Worm (Caenorhabditis elegans) whole organism, L1 larva: Measurements from ENCODE around the gene T21E8.5.

Experiments
- F16B12.6 ChIP-seq: fragments of 150-350 bp; optimal IDR thresholded peaks from 2 replicates; lab custom pipeline; 2014; ENCODE audit warnings: missing biosample characterization, missing genetic modification characterization
- Y116A8C.19 ChIP-seq: sonication (generic microtip); optimal IDR thresholded peaks from 2 replicates; lab custom pipeline; 2016; ENCODE audit warnings: missing compliant biosample characterization, missing genetic modification characterization, borderline replicate concordance
- ama-1 ChIP-seq: fragments of 150-350 bp; optimal IDR thresholded peaks from 2 replicates; lab custom pipeline; 2014
- ceh-63 ChIP-seq: fragments of 200-800 bp; sonication (Bioruptor generic); optimal IDR thresholded peaks from 2 replicates; lab custom pipeline; 2018; ENCODE audit warnings: mild to moderate bottlenecking, missing genetic modification characterization, missing compliant biosample characterization
- ceh-88 ChIP-seq: fragments of 200-800 bp; sonication (Bioruptor generic); IDR thresholded peaks from 2 replicates; pipeline ENCODE4 v1.3.6; 2022; ENCODE audit warnings: missing genetic modification characterization, missing compliant biosample characterization
- ces-1 ChIP-seq: fragments of 150-350 bp; optimal IDR thresholded peaks from 2 replicates; lab custom pipeline; 2014; ENCODE audit warnings: missing biosample characterization, missing genetic modification reagents, missing genetic modification characterization
- dpl-1 ChIP-seq, 3 experiments: fragments of 150-350 bp in 2 of 3; sonication (generic microtip) in 1 of 3; optimal IDR thresholded peaks; 2 replicates each; lab custom pipeline; 2014 to 2017; ENCODE audit warnings: missing biosample characterization in 3 of 3, missing genetic modification characterization in 3 of 3, missing genetic modification reagents in 3 of 3
- dsc-1 ChIP-seq: sonication (generic microtip); optimal IDR thresholded peaks from 2 replicates; lab custom pipeline; 2016; ENCODE audit warnings: mild to moderate bottlenecking, missing genetic modification characterization, missing compliant biosample characterization
- efl-1 ChIP-seq, 4 experiments: fragments of 150-350 bp; optimal IDR thresholded peaks in 3 of 4; peaks in 1 of 4; 1 replicate in 1 of 4; 2 replicates in 3 of 4; lab custom pipeline; 2014; ENCODE audit warnings: missing biosample characterization in 2 of 4, missing genetic modification characterization in 2 of 4, missing genetic modification reagents in 2 of 4
- egl-13 ChIP-seq: sonication (generic microtip); optimal IDR thresholded peaks from 2 replicates; lab custom pipeline; 2016; ENCODE audit warnings: missing genotype, missing genetic modification reagents, missing genetic modification characterization, missing compliant biosample characterization
- elt-2 ChIP-seq: sonication (generic microtip); optimal IDR thresholded peaks from 2 replicates; lab custom pipeline; 2016; ENCODE audit warnings: missing genetic modification characterization, mild to moderate bottlenecking, inconsistent platforms, missing compliant biosample characterization, missing genetic modification reagents
- elt-3 ChIP-seq, 6 experiments: fragments of 150-350 bp in 1 of 6; sonication (generic microtip); optimal IDR thresholded peaks; 2 replicates each; lab custom pipeline; 2017 to 2018; ENCODE audit warnings: missing biosample characterization in 6 of 6, missing genetic modification characterization in 6 of 6, inconsistent platforms in 1 of 6
- ets-5 ChIP-seq: fragments of 200-800 bp; sonication (Bioruptor generic); IDR thresholded peaks from 2 replicates; pipeline ENCODE4 v1.3.6; 2022; ENCODE audit warnings: missing genetic modification characterization, missing compliant biosample characterization
- fos-1 ChIP-seq: fragments of 150-350 bp; optimal IDR thresholded peaks from 2 replicates; lab custom pipeline; 2014; ENCODE audit warnings: missing biosample characterization, missing genetic modification characterization
- grh-1 ChIP-seq: fragments of 200-800 bp; sonication (Bioruptor generic); IDR thresholded peaks from 2 replicates; pipeline ENCODE4 v1.3.6; 2022; ENCODE audit warnings: missing genetic modification reagents, missing genetic modification characterization, missing compliant biosample characterization
- hlh-17 ChIP-seq: fragments of 200-800 bp; sonication (Bioruptor generic); optimal IDR thresholded peaks from 2 replicates; lab custom pipeline; 2018; ENCODE audit warnings: missing genetic modification characterization, mild to moderate bottlenecking, missing compliant biosample characterization, moderate library complexity, borderline replicate concordance
- irx-1 ChIP-seq: sonication (generic microtip); optimal IDR thresholded peaks from 2 replicates; lab custom pipeline; 2016; ENCODE audit warnings: missing genetic modification characterization, missing compliant biosample characterization
- jun-1 ChIP-seq: fragments of 150-350 bp; optimal IDR thresholded peaks from 2 replicates; lab custom pipeline; 2014; ENCODE audit warnings: missing biosample characterization, missing genetic modification reagents, missing genetic modification characterization
- lin-14 ChIP-seq: fragments of 200-800 bp; sonication (Bioruptor generic); optimal IDR thresholded peaks from 2 replicates; lab custom pipeline; 2018; ENCODE audit warnings: mild to moderate bottlenecking, missing genetic modification characterization, moderate library complexity, missing compliant biosample characterization
- lin-15B ChIP-seq: fragments of 150-350 bp; sonication (generic microtip); optimal IDR thresholded peaks from 3 replicates; lab custom pipeline; 2014; ENCODE audit warnings: missing biosample characterization, missing genetic modification characterization
- lin-35 ChIP-seq, 2 experiments: fragments of 150-350 bp; optimal IDR thresholded peaks; 2 replicates each; lab custom pipeline; 2014; ENCODE audit warnings: missing biosample characterization in 2 of 2, missing genetic modification characterization in 2 of 2, missing genetic modification reagents in 2 of 2
- lsy-2 ChIP-seq, 2 experiments: fragments of 150-350 bp; optimal IDR thresholded peaks; 2 replicates each; lab custom pipeline; 2014; ENCODE audit warnings: missing biosample characterization in 2 of 2, missing genetic modification characterization in 2 of 2
- mdl-1 ChIP-seq, 2 experiments: fragments of 150-350 bp; optimal IDR thresholded peaks; 2 replicates each; lab custom pipeline; 2014 to 2017; ENCODE audit warnings: missing biosample characterization in 2 of 2, missing genetic modification characterization in 2 of 2, inconsistent platforms in 1 of 2
- nhr-20 ChIP-seq: sonication (generic microtip); optimal IDR thresholded peaks from 2 replicates; lab custom pipeline; 2016; ENCODE audit warnings: mild to moderate bottlenecking, missing genetic modification characterization, missing compliant biosample characterization
- nhr-237 ChIP-seq: fragments of 150-350 bp; optimal IDR thresholded peaks from 2 replicates; lab custom pipeline; 2014; ENCODE audit warnings: missing biosample characterization, missing genetic modification characterization
- nhr-47 ChIP-seq: sonication (generic microtip); optimal IDR thresholded peaks from 2 replicates; lab custom pipeline; 2016; ENCODE audit warnings: mild to moderate bottlenecking, missing genetic modification characterization, moderate library complexity, missing compliant biosample characterization
- nhr-71 ChIP-seq: sonication (generic microtip); optimal IDR thresholded peaks from 2 replicates; lab custom pipeline; 2016; ENCODE audit warnings: mild to moderate bottlenecking, missing genetic modification characterization, moderate library complexity, missing compliant biosample characterization
- nhr-76 ChIP-seq: sonication (generic microtip); optimal IDR thresholded peaks from 2 replicates; lab custom pipeline; 2017; ENCODE audit warnings: missing biosample characterization, missing genetic modification characterization
- nhr-84 ChIP-seq: sonication (generic microtip); optimal IDR thresholded peaks from 2 replicates; lab custom pipeline; 2017; ENCODE audit warnings: missing biosample characterization, missing genetic modification characterization
- nhr-85 ChIP-seq: sonication (generic microtip); peaks from one replicate; lab custom pipeline; 2016; ENCODE audit warnings: missing genetic modification characterization, inconsistent platforms, missing compliant biosample characterization
- nhr-90 ChIP-seq: sonication (generic microtip); optimal IDR thresholded peaks from 2 replicates; lab custom pipeline; 2016; ENCODE audit warnings: mild to moderate bottlenecking, missing genetic modification characterization, missing compliant biosample characterization; ENCODE audit not compliant: poor library complexity
- pag-3 ChIP-seq: sonication (generic microtip); optimal IDR thresholded peaks from 2 replicates; lab custom pipeline; 2017; ENCODE audit warnings: missing genetic modification characterization, mild to moderate bottlenecking, missing compliant biosample characterization, antibody characterized with exemption, borderline replicate concordance; ENCODE audit not compliant: insufficient read depth
- pqm-1 ChIP-seq: sonication (generic microtip); optimal IDR thresholded peaks from 3 replicates; lab custom pipeline; 2017; ENCODE audit warnings: missing biosample characterization, missing genetic modification characterization
- rnt-1 ChIP-seq: sonication (generic microtip); optimal IDR thresholded peaks from 2 replicates; lab custom pipeline; 2016; ENCODE audit warnings: mild to moderate bottlenecking, missing genetic modification characterization, moderate library complexity, missing compliant biosample characterization
- skn-1 ChIP-seq: fragments of 150-350 bp; optimal IDR thresholded peaks from 2 replicates; lab custom pipeline; 2014; ENCODE audit warnings: missing biosample characterization, missing genetic modification characterization
- snpc-4 ChIP-seq: fragments of 150-350 bp; optimal IDR thresholded peaks from 2 replicates; lab custom pipeline; 2014; ENCODE audit warnings: missing biosample characterization, missing genetic modification characterization
- snu-23 ChIP-seq: sonication (generic microtip); optimal IDR thresholded peaks from 2 replicates; lab custom pipeline; 2016; ENCODE audit warnings: missing genetic modification characterization, missing compliant biosample characterization
- sptf-1 ChIP-seq: fragments of 150-350 bp; optimal IDR thresholded peaks from 2 replicates; lab custom pipeline; 2014; ENCODE audit warnings: missing biosample characterization, missing genetic modification characterization
- sup-37 ChIP-seq: fragments of 200-800 bp; sonication (Bioruptor generic); optimal IDR thresholded peaks from 2 replicates; lab custom pipeline; 2018; ENCODE audit warnings: mild to moderate bottlenecking, missing genetic modification characterization, missing compliant biosample characterization
- tbx-2 ChIP-seq: sonication (generic microtip); optimal IDR thresholded peaks from 2 replicates; lab custom pipeline; 2016; ENCODE audit warnings: missing genetic modification characterization, missing compliant biosample characterization
- unc-130 ChIP-seq: fragments of 150-350 bp; optimal IDR thresholded peaks from 2 replicates; lab custom pipeline; 2017; ENCODE audit warnings: missing biosample characterization, missing genetic modification characterization, inconsistent platforms
- unc-98 ChIP-seq: fragments of 200-800 bp; sonication (Bioruptor generic); IDR thresholded peaks from 2 replicates; pipeline ENCODE4 v1.3.6; 2022; ENCODE audit warnings: missing genetic modification characterization, missing compliant biosample characterization
- ztf-11 ChIP-seq, 2 experiments: sonication (generic microtip); optimal IDR thresholded peaks; 2 replicates each; lab custom pipeline; 2016 to 2017; ENCODE audit warnings: missing genetic modification characterization in 2 of 2, missing biosample characterization in 1 of 2, missing compliant biosample characterization in 1 of 2
- ztf-4 ChIP-seq: fragments of 150-350 bp; optimal IDR thresholded peaks from 2 replicates; lab custom pipeline; 2014; ENCODE audit warnings: missing biosample characterization, missing genetic modification characterization

Gene T21E8.5

DNA sequence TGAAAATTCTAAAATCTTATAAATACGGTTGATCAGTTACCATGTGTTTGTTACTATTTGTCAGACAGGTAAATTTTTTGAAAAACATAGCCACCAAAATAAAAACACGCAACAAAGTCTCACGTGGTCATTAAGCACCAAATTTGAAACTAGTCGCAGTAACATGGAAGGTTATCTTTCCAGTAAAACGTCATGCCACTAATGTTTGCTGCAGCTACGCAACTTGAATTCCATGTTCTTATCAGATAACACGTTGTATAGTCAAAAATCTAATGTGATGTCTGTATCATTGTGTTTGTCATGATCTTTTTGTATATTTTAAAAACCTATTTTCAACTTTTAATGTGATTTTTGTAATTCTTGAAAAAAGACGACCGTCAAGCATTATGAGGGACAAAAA is 15.8 kb downstream of the T21E8.5 start:
- TF ChIP-seq skn-1 (no peak), elt-3 (tag; optimal IDR thresholded peaks at IDR 0.05; lab: Kevin White, UChicago) (peak in 1 of 6 experiments; percentile 20), snu-23 (GFP tag; lab: Kevin White, UChicago) (peak; percentile 7), dpl-1 (GFP tag; optimal IDR thresholded peaks at IDR 0.05; lab: Kevin White, UChicago) (no peak), unc-98 (GFP tag; lab: Robert Waterston, UW) (no peak), grh-1 (GFP tag; lab: Robert Waterston, UW) (peak; percentile 10; the same call in 1 of the 2 replicates), efl-1 (optimal IDR thresholded peaks at IDR 0.05; lab: Kevin White, UChicago) (no peak), efl-1 (GFP tag; optimal IDR thresholded peaks at IDR 0.05 in 1 of 2; lab: Kevin White, UChicago) (no peak), irx-1 (tag; lab: Kevin White, UChicago) (no peak), ama-1 (lab: Kevin White, UChicago) (no peak), ceh-88 (GFP tag; lab: Robert Waterston, UW) (no peak), ces-1 (no peak), nhr-90 (tag; lab: Kevin White, UChicago) (peak; percentile 37), fos-1 (tag; lab: Kevin White, UChicago) (no peak), lsy-2 (tag; optimal IDR thresholded peaks at IDR 0.05; lab: Kevin White, UChicago) (no peak), nhr-84 (tag; lab: Kevin White, UChicago) (no peak), nhr-85 (tag; lab: Kevin White, UChicago) (peak; percentile 78), lin-15B (tag; lab: Kevin White, UChicago) (no peak), ztf-11 (tag; optimal IDR thresholded peaks at IDR 0.05; lab: Kevin White, UChicago) (no peak), lin-35 (GFP tag; optimal IDR thresholded peaks at IDR 0.05; lab: Kevin White, UChicago) (peak in 1 of 2 experiments; percentile 37), mdl-1 (tag; optimal IDR thresholded peaks at IDR 0.05; lab: Kevin White, UChicago) (peak in 1 of 2 experiments; percentile 56), sptf-1 (tag; lab: Kevin White, UChicago) (no peak), pag-3 (tag; lab: Kevin White, UChicago) (no peak), ceh-63 (GFP tag; lab: Kevin White, UChicago) (no peak), nhr-47 (tag; lab: Kevin White, UChicago) (no peak), unc-130 (no peak), nhr-76 (tag; lab: Kevin White, UChicago) (no peak), pqm-1 (tag; lab: Kevin White, UChicago) (no peak), ets-5 (GFP tag; lab: Robert Waterston, UW) (no peak), F16B12.6 (tag; lab: Kevin White, UChicago) (no peak), tbx-2 (tag; lab: Kevin White, UChicago) (no peak), nhr-71 (peak; percentile 37), jun-1 (tag; lab: Kevin White, UChicago) (no peak), sup-37 (GFP tag; lab: Kevin White, UChicago) (no peak), nhr-20 (tag; lab: Kevin White, UChicago) (peak; percentile 57), ztf-4 (tag; lab: Kevin White, UChicago) (no peak), lin-14 (GFP tag; lab: Kevin White, UChicago) (peak; percentile 41), egl-13 (tag; lab: Kevin White, UChicago) (no peak), nhr-237 (tag; lab: Kevin White, UChicago) (no peak), snpc-4 (tag; lab: Kevin White, UChicago) (no peak), elt-2 (tag; lab: Kevin White, UChicago) (peak; percentile 88), rnt-1 (tag; lab: Kevin White, UChicago) (no peak), dsc-1 (tag; lab: Kevin White, UChicago) (no peak), Y116A8C.19 (no peak), hlh-17 (GFP tag; lab: Kevin White, UChicago) (no peak)
